Worm (Caenorhabditis elegans) whole organism, late embryonic: ENCODE data around the gene F35H10.5.

Experiments used
- C08G9.2 ChIP-seq: sonication (generic microtip); optimal IDR thresholded peaks from 2 replicates; lab custom pipeline; 2016; ENCODE audit warnings: mild to moderate bottlenecking, missing genetic modification characterization, moderate library complexity, missing compliant biosample characterization
- F13H6.1 ChIP-seq: sonication (generic microtip); optimal IDR thresholded peaks from 2 replicates; lab custom pipeline; 2016; ENCODE audit warnings: missing genetic modification characterization, missing compliant biosample characterization
- ahr-1 ChIP-seq: sonication (generic microtip); optimal IDR thresholded peaks from 2 replicates; lab custom pipeline; 2016; ENCODE audit warnings: missing genetic modification characterization, missing compliant biosample characterization
- ama-1 ChIP-seq: fragments of 150-350 bp; optimal IDR thresholded peaks from 2 replicates; lab custom pipeline; 2014
- ceh-19 ChIP-seq: fragments of 200-800 bp; sonication (Bioruptor generic); optimal IDR thresholded peaks from 2 replicates; lab custom pipeline; 2018; ENCODE audit warnings: mild to moderate bottlenecking, missing genetic modification characterization, missing compliant biosample characterization
- ceh-30 ChIP-seq: fragments of 150-350 bp; optimal IDR thresholded peaks from 2 replicates; lab custom pipeline; 2014; ENCODE audit warnings: missing biosample characterization, missing genetic modification characterization
- ceh-34 ChIP-seq: sonication (generic microtip); optimal IDR thresholded peaks from 2 replicates; lab custom pipeline; 2016; ENCODE audit warnings: mild to moderate bottlenecking, missing genetic modification characterization, missing compliant biosample characterization
- ceh-48 ChIP-seq: sonication (generic microtip); optimal IDR thresholded peaks from 2 replicates; lab custom pipeline; 2016; ENCODE audit warnings: missing genetic modification characterization, inconsistent platforms, missing compliant biosample characterization
- ceh-6 ChIP-seq: fragments of 200-800 bp; sonication (Bioruptor generic); optimal IDR thresholded peaks from 2 replicates; lab custom pipeline; 2018; ENCODE audit warnings: mild to moderate bottlenecking, missing genetic modification characterization, missing compliant biosample characterization
- ceh-9 ChIP-seq: sonication (generic microtip); optimal IDR thresholded peaks from 2 replicates; lab custom pipeline; 2016; ENCODE audit warnings: mild to moderate bottlenecking, missing genetic modification characterization, inconsistent platforms, missing compliant biosample characterization
- che-1 ChIP-seq: sonication (generic microtip); optimal IDR thresholded peaks from 2 replicates; lab custom pipeline; 2016; ENCODE audit warnings: mild to moderate bottlenecking, missing genetic modification characterization, missing compliant biosample characterization
- dve-1 ChIP-seq: sonication (generic microtip); optimal IDR thresholded peaks from 2 replicates; lab custom pipeline; 2017; ENCODE audit warnings: antibody characterized with exemption, mild to moderate bottlenecking, missing genetic modification characterization, missing compliant biosample characterization
- elt-4 ChIP-seq: sonication (generic microtip); optimal IDR thresholded peaks from 2 replicates; lab custom pipeline; 2016; ENCODE audit warnings: missing genetic modification characterization, missing compliant biosample characterization
- eyg-1 ChIP-seq: sonication (generic microtip); optimal IDR thresholded peaks from 2 replicates; lab custom pipeline; 2016; ENCODE audit warnings: missing genotype, missing genetic modification characterization, missing compliant biosample characterization
- fax-1 ChIP-seq: sonication (generic microtip); optimal IDR thresholded peaks from 2 replicates; lab custom pipeline; 2016; ENCODE audit warnings: missing genotype, missing genetic modification characterization, missing compliant biosample characterization
- gmeb-2 ChIP-seq: sonication (generic microtip); optimal IDR thresholded peaks from 2 replicates; lab custom pipeline; 2016; ENCODE audit warnings: missing genetic modification characterization, inconsistent platforms, missing compliant biosample characterization
- hlh-30 ChIP-seq: sonication (generic microtip); optimal IDR thresholded peaks from 2 replicates; lab custom pipeline; 2017; ENCODE audit warnings: antibody characterized with exemption, missing genetic modification characterization, missing compliant biosample characterization; ENCODE audit not compliant: insufficient read depth
- hlh-6 ChIP-seq: sonication (generic microtip); optimal IDR thresholded peaks from 2 replicates; lab custom pipeline; 2016; ENCODE audit warnings: missing genotype, missing genetic modification characterization, missing compliant biosample characterization
- lim-6 ChIP-seq: sonication (generic microtip); optimal IDR thresholded peaks from 2 replicates; lab custom pipeline; 2016; ENCODE audit warnings: missing genetic modification characterization, missing compliant biosample characterization
- mec-3 ChIP-seq: sonication (generic microtip); optimal IDR thresholded peaks from 2 replicates; lab custom pipeline; 2016; ENCODE audit warnings: borderline replicate concordance, missing genetic modification characterization, missing compliant biosample characterization
- nhr-11 ChIP-seq: fragments of 150-350 bp; optimal IDR thresholded peaks from 2 replicates; lab custom pipeline; 2014; ENCODE audit warnings: missing biosample characterization, missing genetic modification characterization
- nhr-232 ChIP-seq: sonication (generic microtip); optimal IDR thresholded peaks from 2 replicates; lab custom pipeline; 2016; ENCODE audit warnings: missing genetic modification characterization, missing compliant biosample characterization
- odd-2 ChIP-seq: sonication (generic microtip); optimal IDR thresholded peaks from 2 replicates; lab custom pipeline; 2017; ENCODE audit warnings: antibody characterized with exemption, mild to moderate bottlenecking, missing genetic modification characterization, missing compliant biosample characterization
- pag-3 ChIP-seq: sonication (generic microtip); optimal IDR thresholded peaks from 2 replicates; lab custom pipeline; 2016; ENCODE audit warnings: missing compliant biosample characterization, missing genetic modification characterization, borderline replicate concordance
- pax-1 ChIP-seq: fragments of 150-350 bp; optimal IDR thresholded peaks from 2 replicates; lab custom pipeline; 2014; ENCODE audit warnings: missing biosample characterization, missing genetic modification characterization
- pha-2 ChIP-seq: sonication (generic microtip); optimal IDR thresholded peaks from 2 replicates; lab custom pipeline; 2017; ENCODE audit warnings: mild to moderate bottlenecking, missing genetic modification characterization, missing compliant biosample characterization
- ref-2 ChIP-seq: sonication (generic microtip); optimal IDR thresholded peaks from 2 replicates; lab custom pipeline; 2016; ENCODE audit warnings: missing genetic modification characterization, missing compliant biosample characterization
- sox-2 ChIP-seq: fragments of 200-800 bp; sonication (Bioruptor generic); IDR thresholded peaks from 2 replicates; pipeline ENCODE4 v1.3.6; 2022; ENCODE audit warnings: missing genetic modification reagents, missing genetic modification characterization, missing compliant biosample characterization
- sox-4 ChIP-seq: sonication (generic microtip); optimal IDR thresholded peaks from 2 replicates; lab custom pipeline; 2017; ENCODE audit warnings: mild to moderate bottlenecking, missing genetic modification characterization, inconsistent platforms, missing compliant biosample characterization
- tbx-2 ChIP-seq: sonication (generic microtip); optimal IDR thresholded peaks from 2 replicates; lab custom pipeline; 2016; ENCODE audit warnings: missing genetic modification characterization, missing compliant biosample characterization
- ttx-3 ChIP-seq: sonication (generic microtip); optimal IDR thresholded peaks from 2 replicates; lab custom pipeline; 2016; ENCODE audit warnings: missing genetic modification reagents, missing genetic modification characterization, missing compliant biosample characterization
- unc-3 ChIP-seq, 2 experiments: fragments of 200-800 bp in 1 of 2; sonication (Bioruptor generic) in 1 of 2; sonication (generic microtip) in 1 of 2; conservative IDR thresholded peaks in 1 of 2; optimal IDR thresholded peaks in 1 of 2; 2 replicates each; pipeline versions ENCODE4 v1.3.6 to Lab custom; 2016 to 2022; ENCODE audit warnings: missing compliant biosample characterization in 2 of 2, missing genetic modification characterization in 2 of 2, missing genetic modification reagents in 1 of 2
- unc-42 ChIP-seq: sonication (generic microtip); optimal IDR thresholded peaks from 2 replicates; lab custom pipeline; 2016; ENCODE audit warnings: missing genotype, missing genetic modification characterization, missing compliant biosample characterization
- unc-55 ChIP-seq: sonication (generic microtip); optimal IDR thresholded peaks from 2 replicates; lab custom pipeline; 2017; ENCODE audit warnings: missing biosample characterization, missing genetic modification reagents, missing genetic modification characterization
- unc-86 ChIP-seq: sonication (generic microtip); optimal IDR thresholded peaks from 2 replicates; lab custom pipeline; 2016; ENCODE audit warnings: missing genetic modification characterization, missing compliant biosample characterization
- zip-5 ChIP-seq: sonication (generic microtip); optimal IDR thresholded peaks from 2 replicates; lab custom pipeline; 2016; ENCODE audit warnings: missing genetic modification characterization, missing compliant biosample characterization
- ztf-16 ChIP-seq: sonication (generic microtip); optimal IDR thresholded peaks from 2 replicates; lab custom pipeline; 2017; ENCODE audit warnings: missing genetic modification characterization, missing compliant biosample characterization

The F35H10.5 gene

ce11 chrIV:8255221-8255620 is 45.3 kb upstream of the F35H10.5 start:
- TF ChIP-seq sox-2 (GFP tag; lab: Robert Waterston, UW), result no peak
- no peak for TF ChIP-seq F13H6.1 (tag; lab: Kevin White, UChicago)
- TF ChIP-seq unc-55 (GFP tag; lab: Kevin White, UChicago), result no peak
- no peak for TF ChIP-seq ceh-48 (tag; lab: Kevin White, UChicago)
- no peak for TF ChIP-seq eyg-1 (tag; lab: Kevin White, UChicago)
- no peak for TF ChIP-seq zip-5 (tag; lab: Kevin White, UChicago)
- no peak for TF ChIP-seq ref-2 (tag; lab: Kevin White, UChicago)
- TF ChIP-seq pha-2 (tag; lab: Kevin White, UChicago), result no peak
- TF ChIP-seq lim-6 (tag; lab: Kevin White, UChicago), result no peak
- TF ChIP-seq fax-1 (tag; lab: Kevin White, UChicago), result no peak
- no peak for TF ChIP-seq ttx-3 (tag; lab: Kevin White, UChicago)
- TF ChIP-seq unc-3 (GFP tag; conservative IDR thresholded peaks at IDR 0.05; lab: Robert Waterston, UW), result no peak
- no peak for TF ChIP-seq unc-3 (tag; optimal IDR thresholded peaks at IDR 0.05; lab: Kevin White, UChicago)
- TF ChIP-seq odd-2 (tag; lab: Kevin White, UChicago), result no peak
- no peak for TF ChIP-seq dve-1
- no peak for TF ChIP-seq ztf-16

- no peak for TF ChIP-seq hlh-30 (tag; lab: Kevin White, UChicago)
- TF ChIP-seq ahr-1 (tag; lab: Kevin White, UChicago), result no peak
- no peak for TF ChIP-seq che-1
- TF ChIP-seq pax-1 (tag; lab: Kevin White, UChicago), result no peak
- no peak for TF ChIP-seq mec-3 (tag; lab: Kevin White, UChicago)
- TF ChIP-seq eyg-1 (tag; lab: Kevin White, UChicago), result no peak
- no peak for TF ChIP-seq hlh-6
- TF ChIP-seq elt-4 (tag; lab: Kevin White, UChicago), result no peak
These were observed 40.7 kb upstream of the F35H10.5 start, which contains the start of gene K07H8.7 for ce11 chrIV:8259904-8260303. K07H8.7 (minus strand) TSS chrIV:8260004.

- TF ChIP-seq ceh-34 (tag; lab: Kevin White, UChicago) (no peak), nhr-232 (no peak), ceh-9 (tag; lab: Kevin White, UChicago) (no peak)
These were observed 39.5 kb upstream of the F35H10.5 start, which contains the start of gene vit-6 for ce11 chrIV:8260848-8261638. vit-6 (plus strand) TSS chrIV:8261157.

- TF ChIP-seq sox-4 (tag; lab: Kevin White, UChicago) (no peak), ceh-30 (no peak), ceh-9 (tag; lab: Kevin White, UChicago) (no peak), unc-86 (no peak), ceh-19 (GFP tag; lab: Kevin White, UChicago) (no peak), ama-1 (no peak), pag-3 (tag; lab: Kevin White, UChicago) (no peak), unc-42 (tag; lab: Kevin White, UChicago) (no peak), tbx-2 (tag; lab: Kevin White, UChicago) (no peak), nhr-232 (no peak), lim-6 (tag; lab: Kevin White, UChicago) (no peak), C08G9.2 (tag; lab: Kevin White, UChicago) (no peak), dve-1 (no peak), ref-2 (tag; lab: Kevin White, UChicago) (no peak), nhr-11 (tag; lab: Kevin White, UChicago) (no peak), ceh-6 (no peak), pha-2 (tag; lab: Kevin White, UChicago) (no peak), gmeb-2 (tag; lab: Kevin White, UChicago) (no peak), odd-2 (tag; lab: Kevin White, UChicago) (no peak), eyg-1 (tag; lab: Kevin White, UChicago) (no peak)
These were observed 37.9 kb upstream of the F35H10.5 start for ce11 chrIV:8262671-8263070.
